Worm (Caenorhabditis elegans) whole organism, L2 larva: Measurements from ENCODE around the gene Y53C12A.8.

Source experiments
- C34F6.9 ChIP-seq: fragments of 150-350 bp; optimal IDR thresholded peaks from 2 replicates; lab custom pipeline; 2014; ENCODE audit warnings: missing biosample characterization, missing genetic modification characterization
- F13H6.1 ChIP-seq: sonication (generic microtip); optimal IDR thresholded peaks from 2 replicates; lab custom pipeline; 2016; ENCODE audit warnings: missing genetic modification characterization, missing compliant biosample characterization
- R02D3.7 ChIP-seq: fragments of 150-350 bp; optimal IDR thresholded peaks from 2 replicates; lab custom pipeline; 2014; ENCODE audit warnings: missing biosample characterization, missing genetic modification characterization
- Y55F3AM.14 ChIP-seq: fragments of 200-800 bp; sonication (Bioruptor generic); optimal IDR thresholded peaks from 2 replicates; lab custom pipeline; 2018; ENCODE audit warnings: mild to moderate bottlenecking, missing genetic modification characterization, missing compliant biosample characterization
- ZK546.5 ChIP-seq: sonication (generic microtip); optimal IDR thresholded peaks from 2 replicates; lab custom pipeline; 2017; ENCODE audit warnings: missing biosample characterization, missing genetic modification characterization
- alr-1 ChIP-seq: fragments of 150-350 bp; optimal IDR thresholded peaks from 2 replicates; lab custom pipeline; 2014; ENCODE audit warnings: missing biosample characterization, missing genetic modification characterization
- aly-2 ChIP-seq: fragments of 150-350 bp; optimal IDR thresholded peaks from 2 replicates; lab custom pipeline; 2014; ENCODE audit warnings: missing biosample characterization, missing genetic modification characterization
- ama-1 ChIP-seq: fragments of 150-350 bp; optimal IDR thresholded peaks from 2 replicates; lab custom pipeline; 2018; ENCODE audit warnings: inconsistent platforms
- blmp-1 ChIP-seq: sonication (generic microtip); optimal IDR thresholded peaks from 2 replicates; lab custom pipeline; 2017; ENCODE audit warnings: missing genetic modification characterization, mild to moderate bottlenecking, missing compliant biosample characterization, antibody characterized with exemption, moderate library complexity; ENCODE audit not compliant: insufficient read depth
- ceh-16 ChIP-seq: fragments of 150-350 bp; optimal IDR thresholded peaks from 2 replicates; lab custom pipeline; 2014; ENCODE audit warnings: missing biosample characterization, missing genetic modification characterization
- ceh-82 ChIP-seq: fragments of 150-350 bp; optimal IDR thresholded peaks from 2 replicates; lab custom pipeline; 2014; ENCODE audit warnings: missing biosample characterization, missing genetic modification characterization
- crh-2 ChIP-seq: sonication (generic microtip); optimal IDR thresholded peaks from 2 replicates; lab custom pipeline; 2017; ENCODE audit warnings: missing biosample characterization, missing genetic modification characterization
- egl-27 ChIP-seq: sonication (generic microtip); optimal IDR thresholded peaks from 3 replicates; lab custom pipeline; 2017; ENCODE audit warnings: missing biosample characterization, missing genetic modification reagents, missing genetic modification characterization
- elt-1 ChIP-seq: fragments of 150-350 bp; optimal IDR thresholded peaks from 2 replicates; lab custom pipeline; 2014; ENCODE audit warnings: missing biosample characterization, missing genetic modification characterization
- elt-3 ChIP-seq: sonication (generic microtip); optimal IDR thresholded peaks from 2 replicates; lab custom pipeline; 2017; ENCODE audit warnings: missing biosample characterization, missing genetic modification characterization
- fos-1 ChIP-seq: fragments of 150-350 bp; optimal IDR thresholded peaks from 2 replicates; lab custom pipeline; 2014; ENCODE audit warnings: missing biosample characterization, missing genetic modification characterization
- gmeb-1 ChIP-seq: fragments of 150-350 bp; optimal IDR thresholded peaks from 2 replicates; lab custom pipeline; 2014; ENCODE audit warnings: missing biosample characterization, missing genetic modification characterization
- lin-11 ChIP-seq: fragments of 150-350 bp; sonication (generic microtip); optimal IDR thresholded peaks from 2 replicates; lab custom pipeline; 2014; ENCODE audit warnings: missing biosample characterization, missing genetic modification characterization, inconsistent platforms, mixed read lengths
- lin-13 ChIP-seq: fragments of 150-350 bp; optimal IDR thresholded peaks from 2 replicates; lab custom pipeline; 2014; ENCODE audit warnings: missing biosample characterization, missing genetic modification reagents, missing genetic modification characterization
- lin-39 ChIP-seq: fragments of 150-350 bp; optimal IDR thresholded peaks from 2 replicates; lab custom pipeline; 2014; ENCODE audit warnings: missing biosample characterization, missing genetic modification reagents, missing genetic modification characterization
- lsy-2 ChIP-seq, 2 experiments: fragments of 150-350 bp in 1 of 2; sonication (generic microtip) in 1 of 2; optimal IDR thresholded peaks; 2 replicates each; lab custom pipeline; 2014 to 2017; ENCODE audit warnings: missing biosample characterization in 2 of 2, missing genetic modification characterization in 2 of 2
- mab-5 ChIP-seq: fragments of 150-350 bp; optimal IDR thresholded peaks from 2 replicates; lab custom pipeline; 2014; ENCODE audit warnings: missing biosample characterization, missing genetic modification characterization
- mbf-1 ChIP-seq: sonication (generic microtip); optimal IDR thresholded peaks from 2 replicates; lab custom pipeline; 2017; ENCODE audit warnings: missing biosample characterization, missing genetic modification characterization
- nhr-11 ChIP-seq: fragments of 150-350 bp; optimal IDR thresholded peaks from 2 replicates; lab custom pipeline; 2014; ENCODE audit warnings: missing biosample characterization, missing genetic modification characterization
- nhr-12 ChIP-seq: fragments of 150-350 bp; optimal IDR thresholded peaks from 2 replicates; lab custom pipeline; 2014; ENCODE audit warnings: missing biosample characterization, missing genetic modification characterization
- nhr-129 ChIP-seq: fragments of 150-350 bp; optimal IDR thresholded peaks from 2 replicates; lab custom pipeline; 2014; ENCODE audit warnings: missing biosample characterization, missing genetic modification characterization
- nhr-21 ChIP-seq: fragments of 150-350 bp; optimal IDR thresholded peaks from 2 replicates; lab custom pipeline; 2014; ENCODE audit warnings: missing biosample characterization, missing genetic modification characterization
- nhr-23 ChIP-seq: fragments of 150-350 bp; optimal IDR thresholded peaks from 2 replicates; lab custom pipeline; 2014; ENCODE audit warnings: missing biosample characterization, missing genetic modification reagents, missing genetic modification characterization
- nhr-237 ChIP-seq: fragments of 150-350 bp; optimal IDR thresholded peaks from 2 replicates; lab custom pipeline; 2014; ENCODE audit warnings: missing biosample characterization, missing genetic modification characterization
- nhr-6 ChIP-seq: fragments of 150-350 bp; optimal IDR thresholded peaks from 2 replicates; lab custom pipeline; 2014; ENCODE audit warnings: missing biosample characterization, missing genetic modification characterization
- nhr-77 ChIP-seq: fragments of 150-350 bp; optimal IDR thresholded peaks from 2 replicates; lab custom pipeline; 2014; ENCODE audit warnings: missing biosample characterization, missing genetic modification characterization
- sma-3 ChIP-seq: sonication (generic microtip); optimal IDR thresholded peaks from 2 replicates; lab custom pipeline; 2016; ENCODE audit warnings: missing genetic modification reagents, missing genetic modification characterization, missing compliant biosample characterization
- sma-9 ChIP-seq, 2 experiments: fragments of 150-350 bp in 1 of 2; sonication (generic microtip) in 1 of 2; optimal IDR thresholded peaks; 2 replicates each; lab custom pipeline; 2014 to 2016; ENCODE audit warnings: missing genetic modification characterization in 2 of 2, mild to moderate bottlenecking in 1 of 2, missing biosample characterization in 1 of 2, missing compliant biosample characterization in 1 of 2, missing genetic modification reagents in 1 of 2, moderate library complexity in 1 of 2
- snpc-4 ChIP-seq: fragments of 150-350 bp; optimal IDR thresholded peaks from 2 replicates; lab custom pipeline; 2014; ENCODE audit warnings: missing biosample characterization, missing genetic modification characterization
- unc-39 ChIP-seq: fragments of 150-350 bp; optimal IDR thresholded peaks from 2 replicates; lab custom pipeline; 2014; ENCODE audit warnings: missing biosample characterization, missing genetic modification characterization
- unc-62 ChIP-seq: fragments of 150-350 bp; optimal IDR thresholded peaks from 2 replicates; lab custom pipeline; 2014; ENCODE audit warnings: missing biosample characterization, missing genetic modification reagents, missing genetic modification characterization
- ztf-1 ChIP-seq: fragments of 200-800 bp; sonication (Bioruptor generic); conservative IDR thresholded peaks from 2 replicates; pipeline ENCODE4 v1.3.6; 2022; ENCODE audit warnings: missing genetic modification characterization, missing compliant biosample characterization
- ztf-11 ChIP-seq: sonication (generic microtip); optimal IDR thresholded peaks from 2 replicates; lab custom pipeline; 2017; ENCODE audit warnings: missing biosample characterization, missing genetic modification characterization

Gene Y53C12A.8

DNA sequence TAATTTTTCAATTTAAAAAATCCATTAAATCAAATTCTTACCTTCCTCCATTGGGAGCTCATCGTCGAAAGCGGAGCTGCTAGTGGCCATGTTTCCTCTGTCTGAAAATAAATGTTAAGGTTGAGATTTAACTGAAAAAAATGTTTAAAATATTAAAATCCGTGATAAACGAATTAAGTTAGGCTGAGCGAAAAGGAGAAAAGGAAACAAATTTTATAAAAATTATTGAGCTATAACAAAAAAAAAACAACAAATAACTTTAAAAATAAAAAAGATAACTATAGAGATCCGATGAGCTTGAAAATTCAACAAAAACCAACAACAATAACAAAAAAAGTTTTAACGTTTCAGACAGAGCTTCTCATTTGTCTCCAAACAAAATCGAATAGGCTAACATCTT is 42.5 kb upstream of the Y53C12A.8 start, which contains the start of gene pno-1:
Gene pno-1 (minus strand): TSS at position 101 of the 400 bp plus-strand sequence.
- no peak for TF ChIP-seq nhr-11 (tag; lab: Kevin White, UChicago)
- TF ChIP-seq nhr-237 (tag; lab: Kevin White, UChicago), result no peak
- no peak for TF ChIP-seq elt-1 (tag; lab: Kevin White, UChicago)
- no peak for TF ChIP-seq unc-62 (GFP tag; lab: Kevin White, UChicago)
- no peak for TF ChIP-seq elt-3 (tag; lab: Kevin White, UChicago)

DNA sequence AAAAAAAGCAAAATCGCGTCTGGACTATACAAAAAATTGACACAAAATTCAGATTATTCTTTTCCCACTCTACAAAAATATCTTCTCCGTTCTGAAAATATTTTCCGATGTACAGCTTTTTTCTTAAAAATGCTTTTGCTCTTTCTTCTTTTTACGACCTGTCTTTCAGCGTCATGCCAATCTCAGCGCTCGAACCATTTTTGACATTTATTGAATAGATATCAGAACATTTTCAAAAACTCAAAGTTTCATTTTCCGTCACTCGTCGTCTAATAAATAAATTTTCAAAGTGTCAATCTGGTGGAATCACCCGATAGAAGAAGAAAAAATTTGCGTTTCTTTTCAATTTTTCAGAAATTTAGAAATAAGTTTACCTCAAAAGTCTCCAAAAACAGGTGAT is 41.1 kb upstream of the Y53C12A.8 start:
- TF ChIP-seq alr-1 (tag; lab: Kevin White, UChicago), result no peak

DNA sequence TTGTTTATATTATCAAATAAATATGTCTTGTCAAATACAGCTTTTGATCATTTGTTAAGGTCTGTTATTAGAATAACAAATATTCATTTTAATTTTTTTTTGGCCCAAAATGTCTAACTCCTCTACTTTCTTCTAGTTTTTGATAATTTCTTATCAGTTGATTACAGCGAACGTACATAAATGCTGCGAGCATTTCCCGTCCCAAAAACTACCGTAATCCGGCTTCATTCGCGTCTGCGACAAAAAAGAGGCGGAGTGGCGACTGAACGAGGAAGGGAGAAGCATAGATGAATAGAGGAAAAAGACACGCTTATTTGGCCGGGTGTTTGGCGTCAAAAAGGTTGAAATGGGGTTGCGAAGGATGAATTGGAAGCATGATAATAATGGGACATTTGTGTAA is 40.3 kb upstream of the Y53C12A.8 start:
- no peak for TF ChIP-seq unc-62 (GFP tag; lab: Kevin White, UChicago)
- TF ChIP-seq unc-39 (tag; lab: Kevin White, UChicago), result no peak
- no peak for TF ChIP-seq Y55F3AM.14 (GFP tag; lab: Kevin White, UChicago)
- peak; percentile 39 for TF ChIP-seq fos-1 (tag; lab: Kevin White, UChicago)
- TF ChIP-seq egl-27, result no peak
- TF ChIP-seq sma-3 (GFP tag; lab: Kevin White, UChicago), result no peak
- no peak for TF ChIP-seq gmeb-1 (tag; lab: Kevin White, UChicago)
- TF ChIP-seq F13H6.1 (tag; lab: Kevin White, UChicago), result no peak
- TF ChIP-seq sma-9 (GFP tag; optimal IDR thresholded peaks at IDR 0.05; lab: Kevin White, UChicago), result peak; percentile 10
- TF ChIP-seq sma-9 (tag; optimal IDR thresholded peaks at IDR 0.05; lab: Kevin White, UChicago), result no peak
- no peak for TF ChIP-seq aly-2
- TF ChIP-seq ceh-82 (tag; lab: Kevin White, UChicago), result no peak
- no peak for TF ChIP-seq ztf-1 (GFP tag; lab: Robert Waterston, UW)
- no peak for TF ChIP-seq ZK546.5
- TF ChIP-seq lsy-2 (tag; optimal IDR thresholded peaks at IDR 0.05; lab: Kevin White, UChicago), result peak in 1 of 2 experiments; percentile 53
- TF ChIP-seq ama-1, result no peak
- TF ChIP-seq crh-2 (tag; lab: Kevin White, UChicago), result peak; percentile 42
- TF ChIP-seq nhr-6 (tag; lab: Kevin White, UChicago), result no peak
- TF ChIP-seq, all 48 proteins: peak for 4

DNA sequence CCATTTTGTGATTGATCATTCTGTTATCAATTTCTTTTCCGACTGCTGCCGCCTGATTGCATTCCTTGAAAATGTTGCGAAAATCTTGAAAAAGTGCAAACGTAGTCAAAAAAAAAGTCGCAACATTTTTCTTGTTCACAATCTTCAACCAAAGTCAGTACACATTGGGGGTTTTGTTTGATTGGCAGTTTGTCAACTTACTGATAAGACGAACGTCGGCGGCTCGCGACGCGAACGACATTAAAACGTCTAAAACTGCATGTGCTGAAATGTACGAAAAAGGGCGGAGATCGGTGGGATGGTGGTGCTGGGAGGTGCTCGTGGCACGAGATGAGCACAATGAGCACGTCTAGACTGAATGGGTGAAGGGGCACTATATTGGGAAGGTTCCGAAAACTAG is 38.6 kb upstream of the Y53C12A.8 start:
- TF ChIP-seq fos-1 (tag; lab: Kevin White, UChicago), result peak; percentile 81
- no peak for TF ChIP-seq lin-39 (tag; lab: Kevin White, UChicago)
- TF ChIP-seq gmeb-1 (tag; lab: Kevin White, UChicago), result no peak
- no peak for TF ChIP-seq lin-13
- TF ChIP-seq R02D3.7 (tag; lab: Kevin White, UChicago), result no peak
- peak; percentile 37 for TF ChIP-seq F13H6.1 (tag; lab: Kevin White, UChicago)
- no peak for TF ChIP-seq lsy-2 (tag; optimal IDR thresholded peaks at IDR 0.05; lab: Kevin White, UChicago)
- TF ChIP-seq ceh-16 (tag; lab: Kevin White, UChicago), result no peak
- TF ChIP-seq nhr-12 (tag; lab: Kevin White, UChicago), result no peak
- no peak for TF ChIP-seq nhr-21 (tag; lab: Kevin White, UChicago)
- no peak for TF ChIP-seq ceh-82 (tag; lab: Kevin White, UChicago)
- TF ChIP-seq mbf-1 (tag; lab: Kevin White, UChicago), result no peak
- TF ChIP-seq ama-1, result no peak
- no peak for TF ChIP-seq alr-1 (tag; lab: Kevin White, UChicago)
- TF ChIP-seq mab-5 (tag; lab: Kevin White, UChicago), result no peak
- TF ChIP-seq lin-11 (tag; lab: Kevin White, UChicago), result no peak
- no peak for TF ChIP-seq sma-9 (GFP tag; optimal IDR thresholded peaks at IDR 0.05; lab: Kevin White, UChicago)
- TF ChIP-seq sma-9 (tag; optimal IDR thresholded peaks at IDR 0.05; lab: Kevin White, UChicago), result no peak
- TF ChIP-seq crh-2 (tag; lab: Kevin White, UChicago), result peak; percentile 36

DNA sequence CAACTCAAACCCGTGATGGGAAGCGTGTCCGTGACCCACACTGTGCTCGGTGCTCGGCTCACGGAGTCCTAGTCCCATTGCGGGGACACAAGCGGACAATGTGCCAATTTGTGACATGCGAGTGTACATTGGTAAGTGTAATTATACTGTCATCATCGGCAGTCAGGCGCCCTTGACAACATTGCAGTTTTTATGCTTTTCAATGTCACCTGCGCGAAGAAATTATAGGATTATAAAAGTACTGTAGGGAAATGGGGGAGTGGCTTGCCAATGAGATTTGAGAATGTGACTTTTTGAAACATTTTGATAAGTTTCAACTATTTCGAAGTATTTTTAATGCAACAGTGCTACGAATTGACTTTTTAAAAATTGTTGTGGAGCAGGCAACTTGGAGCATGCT is 35.5 kb upstream of the Y53C12A.8 start:
- no peak for TF ChIP-seq nhr-77 (tag; lab: Kevin White, UChicago)
- TF ChIP-seq ceh-82 (tag; lab: Kevin White, UChicago), result no peak
- no peak for TF ChIP-seq nhr-237 (tag; lab: Kevin White, UChicago)
- no peak for TF ChIP-seq ztf-11
- no peak for TF ChIP-seq mab-5 (tag; lab: Kevin White, UChicago)
- no peak for TF ChIP-seq nhr-23 (tag; lab: Kevin White, UChicago)
- TF ChIP-seq C34F6.9 (tag; lab: Kevin White, UChicago), result no peak
- no peak for TF ChIP-seq snpc-4
- no peak for TF ChIP-seq ama-1
- TF ChIP-seq blmp-1 (tag; lab: Kevin White, UChicago), result no peak
- no peak for TF ChIP-seq nhr-6 (tag; lab: Kevin White, UChicago)
- TF ChIP-seq nhr-129 (tag; lab: Kevin White, UChicago), result no peak
